Worm (Caenorhabditis elegans) whole organism, L4 larva: ENCODE results near the gene txt-18.

Experiments used
- F10B5.3 ChIP-seq: sonication (generic microtip); optimal IDR thresholded peaks from 2 replicates; lab custom pipeline; 2016; ENCODE audit warnings: mild to moderate bottlenecking, missing genetic modification characterization, missing compliant biosample characterization
- F26F4.8 ChIP-seq: fragments of 200-800 bp; sonication (Bioruptor generic); conservative IDR thresholded peaks from 2 replicates; pipeline ENCODE4 v1.3.6; 2022; ENCODE audit warnings: missing genetic modification characterization, missing compliant biosample characterization
- R02D3.7 ChIP-seq: fragments of 150-350 bp; sonication (generic microtip); optimal IDR thresholded peaks from 3 replicates; lab custom pipeline; 2014; ENCODE audit warnings: missing biosample characterization, missing genetic modification characterization
- T26A8.4 ChIP-seq: fragments of 200-800 bp; sonication (Bioruptor generic); IDR thresholded peaks from 2 replicates; pipeline ENCODE4 v1.3.6; 2022; ENCODE audit warnings: missing genetic modification characterization, missing compliant biosample characterization
- Y5F2A.4 ChIP-seq: fragments of 200-800 bp; sonication (Bioruptor generic); optimal IDR thresholded peaks from 2 replicates; lab custom pipeline; 2018; ENCODE audit warnings: mild to moderate bottlenecking, missing genetic modification characterization, missing compliant biosample characterization
- Y75B8A.6 ChIP-seq: fragments of 200-800 bp; sonication (Bioruptor generic); IDR thresholded peaks from 2 replicates; pipeline ENCODE4 v1.3.6; 2022; ENCODE audit warnings: missing genetic modification reagents, missing genetic modification characterization, missing compliant biosample characterization
- ZK337.2 ChIP-seq: fragments of 200-800 bp; sonication (Bioruptor generic); IDR thresholded peaks from 2 replicates; pipeline ENCODE4 v1.3.6; 2022; ENCODE audit warnings: missing genetic modification reagents, missing genetic modification characterization, missing compliant biosample characterization
- ZK546.5 ChIP-seq, 2 experiments: sonication (generic microtip); optimal IDR thresholded peaks; 2 replicates each; lab custom pipeline; 2017; ENCODE audit warnings: missing biosample characterization in 2 of 2, missing genetic modification characterization in 2 of 2
- ama-1 ChIP-seq: fragments of 150-350 bp; optimal IDR thresholded peaks from 2 replicates; lab custom pipeline; 2014; ENCODE audit warnings: inconsistent platforms, mixed read lengths
- ceh-28 ChIP-seq: fragments of 150-350 bp; optimal IDR thresholded peaks from 2 replicates; lab custom pipeline; 2014; ENCODE audit warnings: missing biosample characterization, missing genetic modification reagents, missing genetic modification characterization
- ceh-32 ChIP-seq: sonication (generic microtip); optimal IDR thresholded peaks from 2 replicates; lab custom pipeline; 2016; ENCODE audit warnings: mild to moderate bottlenecking, missing genetic modification characterization, missing compliant biosample characterization; ENCODE audit not compliant: poor library complexity
- ceh-82 ChIP-seq: sonication (generic microtip); optimal IDR thresholded peaks from 2 replicates; lab custom pipeline; 2017; ENCODE audit warnings: missing biosample characterization, missing genetic modification characterization
- ces-1 ChIP-seq: fragments of 150-350 bp; sonication (generic microtip); optimal IDR thresholded peaks from 4 replicates; lab custom pipeline; 2014; ENCODE audit warnings: missing biosample characterization, missing genetic modification reagents, missing genetic modification characterization
- cey-2 ChIP-seq: sonication (generic microtip); optimal IDR thresholded peaks from 3 replicates; lab custom pipeline; 2017; ENCODE audit warnings: missing genetic modification characterization, mild to moderate bottlenecking, missing compliant biosample characterization, antibody characterized with exemption, borderline replicate concordance; ENCODE audit not compliant: insufficient read depth
- ctbp-1 ChIP-seq: fragments of 200-800 bp; sonication (Bioruptor generic); IDR thresholded peaks from 2 replicates; pipeline ENCODE4 v1.3.6; 2022; ENCODE audit warnings: missing genetic modification reagents, missing genetic modification characterization, missing compliant biosample characterization
- daf-12 ChIP-seq: fragments of 150-350 bp; optimal IDR thresholded peaks from 2 replicates; lab custom pipeline; 2014; ENCODE audit warnings: missing biosample characterization, missing genetic modification reagents, missing genetic modification characterization
- dmd-6 ChIP-seq: fragments of 200-800 bp; sonication (Bioruptor generic); IDR thresholded peaks from 2 replicates; pipeline ENCODE4 v1.3.6; 2022; ENCODE audit warnings: missing genetic modification reagents, missing genetic modification characterization, missing compliant biosample characterization
- dmd-8 ChIP-seq: fragments of 200-800 bp; sonication (Bioruptor generic); IDR thresholded peaks from 2 replicates; pipeline ENCODE4 v1.3.6; 2022; ENCODE audit warnings: missing genetic modification characterization, missing compliant biosample characterization
- dmd-9 ChIP-seq: fragments of 200-800 bp; sonication (Bioruptor generic); IDR thresholded peaks from 2 replicates; pipeline ENCODE4 v1.3.6; 2022; ENCODE audit warnings: missing genetic modification reagents, missing genetic modification characterization, missing compliant biosample characterization
- dpl-1 ChIP-seq: fragments of 150-350 bp; optimal IDR thresholded peaks from 2 replicates; lab custom pipeline; 2014; ENCODE audit warnings: missing biosample characterization, missing genetic modification reagents, missing genetic modification characterization
- fkh-10 ChIP-seq: fragments of 150-350 bp; optimal IDR thresholded peaks from 2 replicates; lab custom pipeline; 2014; ENCODE audit warnings: missing biosample characterization, missing genetic modification reagents, missing genetic modification characterization
- gei-8 ChIP-seq: fragments of 200-800 bp; sonication (Bioruptor generic); optimal IDR thresholded peaks from 2 replicates; lab custom pipeline; 2018; ENCODE audit warnings: mild to moderate bottlenecking, missing genetic modification characterization, missing compliant biosample characterization
- hlh-11 ChIP-seq: fragments of 200-800 bp; sonication (Bioruptor generic); optimal IDR thresholded peaks from 2 replicates; lab custom pipeline; 2018; ENCODE audit warnings: mild to moderate bottlenecking, missing genetic modification characterization, missing compliant biosample characterization
- hlh-30 ChIP-seq: sonication (generic microtip); optimal IDR thresholded peaks from 2 replicates; lab custom pipeline; 2017; ENCODE audit warnings: antibody characterized with exemption, mild to moderate bottlenecking, missing genetic modification characterization, missing compliant biosample characterization; ENCODE audit not compliant: insufficient read depth
- lim-7 ChIP-seq: fragments of 200-800 bp; sonication (Bioruptor generic); IDR thresholded peaks from 2 replicates; pipeline ENCODE4 v1.3.6; 2022; ENCODE audit warnings: missing genetic modification characterization, missing compliant biosample characterization
- lin-29 ChIP-seq: fragments of 200-800 bp; sonication (Bioruptor generic); IDR thresholded peaks from 2 replicates; pipeline ENCODE4 v1.3.6; 2022; ENCODE audit warnings: missing genetic modification reagents, missing genetic modification characterization, missing compliant biosample characterization
- lin-38 ChIP-seq: fragments of 200-800 bp; sonication (Bioruptor generic); IDR thresholded peaks from 2 replicates; pipeline ENCODE4 v1.3.6; 2022; ENCODE audit warnings: missing genetic modification reagents, missing genetic modification characterization, missing compliant biosample characterization
- lin-39 ChIP-seq: fragments of 150-350 bp; optimal IDR thresholded peaks from 2 replicates; lab custom pipeline; 2014; ENCODE audit warnings: missing biosample characterization, missing genetic modification reagents, missing genetic modification characterization
- mdt-29 ChIP-seq: fragments of 200-800 bp; sonication (Bioruptor generic); IDR thresholded peaks from 2 replicates; pipeline ENCODE4 v1.3.6; 2022; ENCODE audit warnings: missing genetic modification reagents, missing genetic modification characterization, missing compliant biosample characterization
- mxl-2 ChIP-seq: fragments of 200-800 bp; sonication (Bioruptor generic); conservative IDR thresholded peaks from 2 replicates; pipeline ENCODE4 v1.3.6; 2022; ENCODE audit warnings: missing genetic modification reagents, missing genetic modification characterization, missing compliant biosample characterization
- mxl-3 ChIP-seq: fragments of 200-800 bp; sonication (Bioruptor generic); optimal IDR thresholded peaks from 2 replicates; lab custom pipeline; 2018; ENCODE audit warnings: mild to moderate bottlenecking, missing genetic modification characterization, missing compliant biosample characterization
- nhr-102 ChIP-seq: sonication (generic microtip); optimal IDR thresholded peaks from 2 replicates; lab custom pipeline; 2016; ENCODE audit warnings: mild to moderate bottlenecking, missing genetic modification characterization, moderate library complexity, missing compliant biosample characterization
- nhr-11 ChIP-seq: fragments of 150-350 bp; optimal IDR thresholded peaks from 2 replicates; lab custom pipeline; 2014; ENCODE audit warnings: missing biosample characterization, missing genetic modification characterization
- nhr-237 ChIP-seq: sonication (generic microtip); optimal IDR thresholded peaks from 2 replicates; lab custom pipeline; 2017; ENCODE audit warnings: missing biosample characterization, missing genetic modification characterization
- nhr-28 ChIP-seq: fragments of 150-350 bp; optimal IDR thresholded peaks from 2 replicates; lab custom pipeline; 2014; ENCODE audit warnings: missing biosample characterization, missing genetic modification characterization
- nhr-41 ChIP-seq: fragments of 200-800 bp; sonication (Bioruptor generic); IDR thresholded peaks from 2 replicates; pipeline ENCODE4 v1.3.6; 2022; ENCODE audit warnings: missing genetic modification reagents, missing genetic modification characterization, missing compliant biosample characterization
- nhr-42 ChIP-seq: fragments of 200-800 bp; sonication (Bioruptor generic); IDR thresholded peaks from 2 replicates; pipeline ENCODE4 v1.3.6; 2022; ENCODE audit warnings: missing genetic modification characterization, missing compliant biosample characterization
- nhr-48 ChIP-seq: sonication (generic microtip); optimal IDR thresholded peaks from 2 replicates; lab custom pipeline; 2016; ENCODE audit warnings: mild to moderate bottlenecking, missing genetic modification characterization, missing compliant biosample characterization
- nhr-6 ChIP-seq: fragments of 150-350 bp; optimal IDR thresholded peaks from 2 replicates; lab custom pipeline; 2014; ENCODE audit warnings: missing biosample characterization, missing genetic modification characterization
- nhr-77 ChIP-seq: fragments of 150-350 bp; optimal IDR thresholded peaks from 2 replicates; lab custom pipeline; 2014; ENCODE audit warnings: missing biosample characterization, missing genetic modification characterization
- php-3 ChIP-seq: fragments of 200-800 bp; sonication (Bioruptor generic); IDR thresholded peaks from 2 replicates; pipeline ENCODE4 v1.3.6; 2022; ENCODE audit warnings: missing genetic modification reagents, missing genetic modification characterization, missing compliant biosample characterization
- rbr-2 ChIP-seq: sonication (generic microtip); optimal IDR thresholded peaks from 2 replicates; lab custom pipeline; 2016; ENCODE audit warnings: missing genotype, missing genetic modification characterization, missing compliant biosample characterization
- saeg-2 ChIP-seq: fragments of 200-800 bp; sonication (Bioruptor generic); IDR thresholded peaks from 2 replicates; pipeline ENCODE4 v1.3.6; 2022; ENCODE audit warnings: missing genetic modification reagents, missing genetic modification characterization, missing compliant biosample characterization
- sdz-12 ChIP-seq: fragments of 200-800 bp; sonication (Bioruptor generic); optimal IDR thresholded peaks from 2 replicates; lab custom pipeline; 2018; ENCODE audit warnings: mild to moderate bottlenecking, missing genetic modification characterization, missing compliant biosample characterization
- set-16 ChIP-seq: fragments of 200-800 bp; sonication (Bioruptor generic); IDR thresholded peaks from 2 replicates; pipeline ENCODE4 v1.3.6; 2022; ENCODE audit warnings: missing genetic modification reagents, missing genetic modification characterization, missing compliant biosample characterization
- skn-1 ChIP-seq: fragments of 150-350 bp; optimal IDR thresholded peaks from 2 replicates; lab custom pipeline; 2014; ENCODE audit warnings: missing biosample characterization, missing genetic modification characterization
- spr-1 ChIP-seq: sonication (generic microtip); optimal IDR thresholded peaks from 2 replicates; lab custom pipeline; 2016; ENCODE audit warnings: mild to moderate bottlenecking, missing genetic modification characterization, missing compliant biosample characterization
- spr-3 ChIP-seq: fragments of 200-800 bp; sonication (Bioruptor generic); optimal IDR thresholded peaks from 2 replicates; lab custom pipeline; 2018; ENCODE audit warnings: mild to moderate bottlenecking, missing genetic modification characterization, missing compliant biosample characterization
- tag-97 ChIP-seq: fragments of 200-800 bp; sonication (Bioruptor generic); IDR thresholded peaks from 2 replicates; pipeline ENCODE4 v1.3.6; 2022; ENCODE audit warnings: missing genetic modification characterization, missing compliant biosample characterization
- unc-39 ChIP-seq: sonication (generic microtip); optimal IDR thresholded peaks from 2 replicates; lab custom pipeline; 2017; ENCODE audit warnings: missing biosample characterization, missing genetic modification characterization
- vab-7 ChIP-seq: fragments of 200-800 bp; sonication (Bioruptor generic); IDR thresholded peaks from 2 replicates; pipeline ENCODE4 v1.3.6; 2022; ENCODE audit warnings: missing genetic modification reagents, missing genetic modification characterization, missing compliant biosample characterization
- zag-1 ChIP-seq: fragments of 150-350 bp; optimal IDR thresholded peaks from 2 replicates; lab custom pipeline; 2014; ENCODE audit warnings: missing biosample characterization, missing genetic modification characterization
- zip-2 ChIP-seq: fragments of 150-350 bp; optimal IDR thresholded peaks from 2 replicates; lab custom pipeline; 2014; ENCODE audit warnings: missing biosample characterization, missing genetic modification characterization
- ztf-7 ChIP-seq: fragments of 150-350 bp; optimal IDR thresholded peaks from 2 replicates; lab custom pipeline; 2014; ENCODE audit warnings: missing biosample characterization, missing genetic modification characterization

txt-18 gene

ce11 chrII:6328672-6329071, 15.2 kb upstream of the txt-18 start:
- TF ChIP-seq F10B5.3 (tag; lab: Kevin White, UChicago), result no peak
- no peak for TF ChIP-seq dpl-1 (GFP tag; lab: Kevin White, UChicago)
- TF ChIP-seq saeg-2 (GFP tag; lab: Robert Waterston, UW), result no peak
- TF ChIP-seq ztf-7 (tag; lab: Kevin White, UChicago), result no peak
- no peak for TF ChIP-seq unc-39 (tag; lab: Kevin White, UChicago)
- TF ChIP-seq gei-8 (GFP tag; lab: Kevin White, UChicago), result no peak
- TF ChIP-seq skn-1 (tag; lab: Kevin White, UChicago), result no peak
- no peak for TF ChIP-seq Y5F2A.4 (GFP tag; lab: Kevin White, UChicago)
- TF ChIP-seq set-16 (GFP tag; lab: Robert Waterston, UW), result no peak
- peak; percentile 59 for TF ChIP-seq nhr-48 (tag; lab: Kevin White, UChicago)
- no peak for TF ChIP-seq T26A8.4 (GFP tag; lab: Robert Waterston, UW)
- no peak for TF ChIP-seq ceh-82 (tag; lab: Kevin White, UChicago)
- TF ChIP-seq tag-97 (GFP tag; lab: Robert Waterston, UW), result no peak
- TF ChIP-seq mxl-2 (GFP tag; lab: Robert Waterston, UW), result no peak
- TF ChIP-seq spr-1 (tag; lab: Kevin White, UChicago), result no peak
- TF ChIP-seq ZK546.5 (tag; optimal IDR thresholded peaks at IDR 0.05; lab: Kevin White, UChicago), result no peak
- peak; percentile 13 for TF ChIP-seq hlh-30 (tag; lab: Kevin White, UChicago)
- TF ChIP-seq cey-2 (tag; lab: Kevin White, UChicago), result no peak
- no peak for TF ChIP-seq ceh-28
- TF ChIP-seq spr-3 (GFP tag; lab: Kevin White, UChicago), result no peak
- TF ChIP-seq dmd-9 (GFP tag; lab: Robert Waterston, UW), result no peak
- TF ChIP-seq vab-7 (GFP tag; lab: Robert Waterston, UW), result no peak
- peak; percentile 35 for TF ChIP-seq nhr-102
- no peak for TF ChIP-seq lin-38
- TF ChIP-seq nhr-77, result no peak
- TF ChIP-seq nhr-41, result no peak
- TF ChIP-seq ces-1 (GFP tag; lab: Kevin White, UChicago), result no peak
- TF ChIP-seq nhr-28 (tag; lab: Kevin White, UChicago), result peak; percentile 97
- no peak for TF ChIP-seq rbr-2
- no peak for TF ChIP-seq nhr-42 (GFP tag; lab: Robert Waterston, UW)
- no peak for TF ChIP-seq daf-12 (tag; lab: Kevin White, UChicago)
- TF ChIP-seq ZK337.2 (GFP tag; lab: Robert Waterston, UW), result no peak
- no peak for TF ChIP-seq fkh-10 (GFP tag; lab: Kevin White, UChicago)
- no peak for TF ChIP-seq mdt-29
- TF ChIP-seq zag-1 (tag; lab: Kevin White, UChicago), result no peak
- TF ChIP-seq ceh-32 (tag; lab: Kevin White, UChicago), result no peak
- no peak for TF ChIP-seq dmd-8 (GFP tag; lab: Robert Waterston, UW)
- TF ChIP-seq lin-29 (GFP tag; lab: Robert Waterston, UW), result no peak
- TF ChIP-seq zip-2 (tag; lab: Kevin White, UChicago), result no peak
- no peak for TF ChIP-seq ctbp-1 (GFP tag; lab: Robert Waterston, UW)
- TF ChIP-seq sdz-12 (GFP tag; lab: Kevin White, UChicago), result no peak
- peak; percentile 88 for TF ChIP-seq hlh-11 (tag; lab: Kevin White, UChicago)
- no peak for TF ChIP-seq nhr-6 (tag; lab: Kevin White, UChicago)
- no peak for TF ChIP-seq nhr-11 (tag; lab: Kevin White, UChicago)
- TF ChIP-seq Y75B8A.6 (GFP tag; lab: Robert Waterston, UW), result no peak
- no peak for TF ChIP-seq lim-7
- TF ChIP-seq dmd-6 (GFP tag; lab: Robert Waterston, UW), result peak; percentile 88
- TF ChIP-seq R02D3.7, result no peak
- TF ChIP-seq nhr-237 (tag; lab: Kevin White, UChicago), result no peak
- TF ChIP-seq F26F4.8 (GFP tag; lab: Robert Waterston, UW), result no peak
- peak; percentile 76 for TF ChIP-seq php-3 (GFP tag; lab: Robert Waterston, UW)
- peak; percentile 47 for TF ChIP-seq mxl-3 (GFP tag; lab: Kevin White, UChicago)
- TF ChIP-seq ama-1 (lab: Kevin White, UChicago), result peak; percentile 43
- no peak for TF ChIP-seq lin-39
